Worm (Caenorhabditis elegans) whole organism, L1 larva: Measurements from ENCODE around the gene Y48A6B.7.

ENCODE experiments used
- dsc-1 ChIP-seq: sonication (generic microtip); optimal IDR thresholded peaks from 2 replicates; lab custom pipeline; 2016; ENCODE audit warnings: mild to moderate bottlenecking, missing genetic modification characterization, missing compliant biosample characterization
- efl-1 ChIP-seq, 4 experiments: fragments of 150-350 bp; optimal IDR thresholded peaks in 3 of 4; peaks in 1 of 4; 1 replicate in 1 of 4; 2 replicates in 3 of 4; lab custom pipeline; 2014; ENCODE audit warnings: missing biosample characterization in 2 of 4, missing genetic modification characterization in 2 of 4, missing genetic modification reagents in 2 of 4
- mdl-1 ChIP-seq, 2 experiments: fragments of 150-350 bp; optimal IDR thresholded peaks; 2 replicates each; lab custom pipeline; 2014 to 2017; ENCODE audit warnings: missing biosample characterization in 2 of 2, missing genetic modification characterization in 2 of 2, inconsistent platforms in 1 of 2
- nhr-28 ChIP-seq: fragments of 150-350 bp; optimal IDR thresholded peaks from 2 replicates; lab custom pipeline; 2014; ENCODE audit warnings: missing biosample characterization, missing genetic modification characterization
- nhr-85 ChIP-seq: sonication (generic microtip); peaks from one replicate; lab custom pipeline; 2016; ENCODE audit warnings: missing genetic modification characterization, inconsistent platforms, missing compliant biosample characterization
- sox-4 ChIP-seq: sonication (generic microtip); optimal IDR thresholded peaks from 2 replicates; lab custom pipeline; 2016; ENCODE audit warnings: missing genetic modification characterization, missing compliant biosample characterization
- xbp-1 ChIP-seq: sonication (generic microtip); optimal IDR thresholded peaks from 2 replicates; lab custom pipeline; 2016; ENCODE audit warnings: missing genetic modification characterization, missing compliant biosample characterization
- ztf-11 ChIP-seq, 2 experiments: sonication (generic microtip); optimal IDR thresholded peaks; 2 replicates each; lab custom pipeline; 2016 to 2017; ENCODE audit warnings: missing genetic modification characterization in 2 of 2, missing biosample characterization in 1 of 2, missing compliant biosample characterization in 1 of 2

DNA sequence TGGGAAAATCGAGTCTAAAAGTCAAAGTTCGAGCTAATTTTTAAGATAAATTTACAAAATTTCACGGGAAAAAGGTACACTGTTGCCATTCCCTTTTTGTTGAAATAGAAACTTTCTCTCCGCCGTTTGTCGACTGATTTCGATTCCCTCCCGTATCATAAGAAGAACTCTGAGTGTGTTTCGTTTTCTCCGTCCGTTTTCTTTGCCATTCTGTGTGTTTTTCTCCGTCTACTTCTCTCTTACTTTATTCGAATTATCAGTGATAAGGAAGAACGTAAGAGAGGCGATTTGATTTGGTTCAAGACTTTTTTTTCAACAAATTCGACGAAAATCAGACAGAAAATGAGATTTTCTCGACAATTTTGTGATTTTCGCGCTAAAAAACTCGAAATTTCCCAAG lies 20.2 kb upstream of the Y48A6B.7 start:
- TF ChIP-seq mdl-1 (tag; optimal IDR thresholded peaks at IDR 0.05; lab: Kevin White, UChicago) (no peak), nhr-85 (tag; lab: Kevin White, UChicago) (no peak), xbp-1 (tag; lab: Kevin White, UChicago) (no peak), efl-1 (optimal IDR thresholded peaks at IDR 0.05; lab: Kevin White, UChicago) (no peak), efl-1 (GFP tag; optimal IDR thresholded peaks at IDR 0.05 in 1 of 2; lab: Kevin White, UChicago) (no peak), dsc-1 (tag; lab: Kevin White, UChicago) (no peak), ztf-11 (tag; optimal IDR thresholded peaks at IDR 0.05; lab: Kevin White, UChicago) (no peak), nhr-28 (tag; lab: Kevin White, UChicago) (no peak), sox-4 (no peak)
